Worm (Caenorhabditis elegans) whole organism, L2 larva: ENCODE measurements around the gene F41F3.3.

Experiments used
- ama-1 ChIP-seq: fragments of 150-350 bp; optimal IDR thresholded peaks from 2 replicates; lab custom pipeline; 2018; ENCODE audit warnings: inconsistent platforms
- egl-27 ChIP-seq: sonication (generic microtip); optimal IDR thresholded peaks from 3 replicates; lab custom pipeline; 2017; ENCODE audit warnings: missing biosample characterization, missing genetic modification reagents, missing genetic modification characterization
- lin-39 ChIP-seq: fragments of 150-350 bp; optimal IDR thresholded peaks from 2 replicates; lab custom pipeline; 2014; ENCODE audit warnings: missing biosample characterization, missing genetic modification reagents, missing genetic modification characterization
- mdl-1 ChIP-seq, 2 experiments: fragments of 150-350 bp in 1 of 2; sonication (generic microtip) in 1 of 2; optimal IDR thresholded peaks; 2 replicates each; lab custom pipeline; 2017; ENCODE audit warnings: missing biosample characterization in 2 of 2, missing genetic modification characterization in 2 of 2
- nhr-11 ChIP-seq: fragments of 150-350 bp; optimal IDR thresholded peaks from 2 replicates; lab custom pipeline; 2014; ENCODE audit warnings: missing biosample characterization, missing genetic modification characterization
- snpc-4 ChIP-seq: fragments of 150-350 bp; optimal IDR thresholded peaks from 2 replicates; lab custom pipeline; 2014; ENCODE audit warnings: missing biosample characterization, missing genetic modification characterization
- unc-39 ChIP-seq: fragments of 150-350 bp; optimal IDR thresholded peaks from 2 replicates; lab custom pipeline; 2014; ENCODE audit warnings: missing biosample characterization, missing genetic modification characterization
- unc-55 ChIP-seq: fragments of 150-350 bp; sonication (generic microtip); optimal IDR thresholded peaks from 3 replicates; lab custom pipeline; 2014; ENCODE audit warnings: missing biosample characterization, missing genetic modification reagents, missing genetic modification characterization
- ztf-11 ChIP-seq: sonication (generic microtip); optimal IDR thresholded peaks from 2 replicates; lab custom pipeline; 2017; ENCODE audit warnings: missing biosample characterization, missing genetic modification characterization

- TF ChIP-seq unc-55 (no peak), ama-1 (lab: Kevin White, UChicago) (no peak), egl-27 (tag; lab: Kevin White, UChicago) (no peak), snpc-4 (tag; lab: Kevin White, UChicago) (no peak), unc-39 (tag; lab: Kevin White, UChicago) (no peak), lin-39 (tag; lab: Kevin White, UChicago) (no peak), nhr-11 (tag; lab: Kevin White, UChicago) (no peak), ztf-11 (tag; lab: Kevin White, UChicago) (no peak), mdl-1 (tag; optimal IDR thresholded peaks at IDR 0.05; lab: Kevin White, UChicago) (no peak)
Observed at ce11 chrV:4651480-4651879, 3.4 kb upstream of the F41F3.3 start.
